Worm (Caenorhabditis elegans) whole organism, late embryonic: ENCODE measurements around the gene T01D3.1.

Experiments
- F13H6.1 ChIP-seq: sonication (generic microtip); optimal IDR thresholded peaks from 2 replicates; lab custom pipeline; 2016; ENCODE audit warnings: missing genetic modification characterization, missing compliant biosample characterization
- T23F11.4 ChIP-seq: fragments of 200-800 bp; sonication (Bioruptor generic); optimal IDR thresholded peaks from 2 replicates; lab custom pipeline; 2018; ENCODE audit warnings: mild to moderate bottlenecking, missing genetic modification characterization, missing compliant biosample characterization
- ama-1 ChIP-seq: fragments of 150-350 bp; optimal IDR thresholded peaks from 2 replicates; lab custom pipeline; 2014
- dmd-4 ChIP-seq: sonication (generic microtip); optimal IDR thresholded peaks from 2 replicates; lab custom pipeline; 2016; ENCODE audit warnings: borderline replicate concordance, missing genetic modification characterization, missing compliant biosample characterization
- fax-1 ChIP-seq: sonication (generic microtip); optimal IDR thresholded peaks from 2 replicates; lab custom pipeline; 2016; ENCODE audit warnings: missing genotype, missing genetic modification characterization, missing compliant biosample characterization
- nhr-11 ChIP-seq: fragments of 150-350 bp; optimal IDR thresholded peaks from 2 replicates; lab custom pipeline; 2014; ENCODE audit warnings: missing biosample characterization, missing genetic modification characterization
- pha-4 ChIP-seq: fragments of 150-350 bp; optimal IDR thresholded peaks from 2 replicates; lab custom pipeline; 2018; ENCODE audit warnings: missing biosample characterization, missing genetic modification reagents, missing genetic modification characterization
- sox-4 ChIP-seq: sonication (generic microtip); optimal IDR thresholded peaks from 2 replicates; lab custom pipeline; 2017; ENCODE audit warnings: mild to moderate bottlenecking, missing genetic modification characterization, inconsistent platforms, missing compliant biosample characterization
- tbx-2 ChIP-seq: sonication (generic microtip); optimal IDR thresholded peaks from 2 replicates; lab custom pipeline; 2016; ENCODE audit warnings: missing genetic modification characterization, missing compliant biosample characterization
- unc-3 ChIP-seq, 2 experiments: fragments of 200-800 bp in 1 of 2; sonication (Bioruptor generic) in 1 of 2; sonication (generic microtip) in 1 of 2; conservative IDR thresholded peaks in 1 of 2; optimal IDR thresholded peaks in 1 of 2; 2 replicates each; pipeline versions ENCODE4 v1.3.6 to Lab custom; 2016 to 2022; ENCODE audit warnings: missing compliant biosample characterization in 2 of 2, missing genetic modification characterization in 2 of 2, missing genetic modification reagents in 1 of 2

DNA sequence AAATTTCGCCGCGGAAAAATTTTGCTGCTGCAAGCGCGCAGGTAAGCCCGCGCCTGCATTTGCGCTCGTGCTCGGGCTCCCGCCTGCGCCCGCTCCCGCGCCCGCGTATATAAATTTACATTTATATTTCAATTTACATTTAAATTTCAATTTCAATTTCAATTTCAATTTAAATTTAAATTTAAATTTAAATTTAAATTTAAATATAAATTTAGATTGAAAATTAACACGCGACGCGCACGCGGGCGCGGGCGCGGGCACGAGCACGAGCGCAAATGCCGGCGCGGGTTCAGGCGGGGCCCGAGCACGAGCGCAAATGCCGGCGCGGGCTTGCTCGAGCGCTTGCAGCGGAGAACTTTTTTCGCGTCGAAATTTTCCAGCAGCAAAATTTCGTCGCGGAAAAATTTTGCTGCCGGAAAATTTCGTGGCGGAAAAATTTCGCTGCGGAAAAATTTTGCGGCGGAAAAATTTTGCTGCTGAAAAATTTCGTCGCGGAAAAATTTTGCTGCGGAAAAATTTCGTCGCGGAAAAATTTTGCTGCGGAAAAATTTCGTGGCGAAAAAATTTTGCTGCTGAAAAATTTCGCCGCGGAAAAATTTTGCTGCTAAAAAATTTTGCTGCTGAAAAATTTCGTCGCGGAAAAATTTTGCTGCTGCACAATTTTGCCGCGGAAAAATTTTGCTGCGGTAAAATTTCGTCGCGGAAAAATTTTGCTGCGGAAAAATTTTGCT, 43.7 kb upstream of the T01D3.1 start:
- TF ChIP-seq sox-4 (tag; lab: Kevin White, UChicago) = peak; percentile 40
- no peak for TF ChIP-seq fax-1 (tag; lab: Kevin White, UChicago)
- TF ChIP-seq unc-3 (GFP tag; conservative IDR thresholded peaks at IDR 0.05; lab: Robert Waterston, UW) = no peak
- no peak for TF ChIP-seq unc-3 (tag; optimal IDR thresholded peaks at IDR 0.05; lab: Kevin White, UChicago)
- TF ChIP-seq ama-1 = no peak
- no peak for TF ChIP-seq pha-4 (tag; lab: Kevin White, UChicago)
- no peak for TF ChIP-seq dmd-4 (tag; lab: Kevin White, UChicago)
- TF ChIP-seq T23F11.4 = no peak
- no peak for TF ChIP-seq tbx-2
- TF ChIP-seq F13H6.1 (tag; lab: Kevin White, UChicago) = no peak
- no peak for TF ChIP-seq nhr-11 (tag; lab: Kevin White, UChicago)
